Worm (Caenorhabditis elegans) whole organism, L3 larva: ENCODE data around the gene alg-1.

Experiments used
- R02D3.7 ChIP-seq: fragments of 150-350 bp; optimal IDR thresholded peaks from 2 replicates; lab custom pipeline; 2014; ENCODE audit warnings: missing biosample characterization, missing genetic modification characterization
- ZK546.5 ChIP-seq: sonication (generic microtip); optimal IDR thresholded peaks from 2 replicates; lab custom pipeline; 2017; ENCODE audit warnings: missing biosample characterization, missing genetic modification characterization
- aly-2 ChIP-seq: fragments of 150-350 bp; optimal IDR thresholded peaks from 2 replicates; lab custom pipeline; 2014; ENCODE audit warnings: missing biosample characterization, missing genetic modification characterization
- ama-1 ChIP-seq: fragments of 150-350 bp; optimal IDR thresholded peaks from 2 replicates; lab custom pipeline; 2018
- ceh-16 ChIP-seq: sonication (generic microtip); optimal IDR thresholded peaks from 2 replicates; lab custom pipeline; 2017; ENCODE audit warnings: missing biosample characterization, missing genetic modification characterization
- ceh-28 ChIP-seq: fragments of 150-350 bp; optimal IDR thresholded peaks from 2 replicates; lab custom pipeline; 2014; ENCODE audit warnings: missing biosample characterization, missing genetic modification reagents, missing genetic modification characterization
- ceh-82 ChIP-seq: fragments of 150-350 bp; optimal IDR thresholded peaks from 2 replicates; lab custom pipeline; 2014; ENCODE audit warnings: missing biosample characterization, missing genetic modification characterization
- ceh-9 ChIP-seq: sonication (generic microtip); optimal IDR thresholded peaks from 2 replicates; lab custom pipeline; 2018; ENCODE audit warnings: missing biosample characterization, missing genetic modification characterization
- daf-12 ChIP-seq: fragments of 150-350 bp; optimal IDR thresholded peaks from 2 replicates; lab custom pipeline; 2014; ENCODE audit warnings: missing biosample characterization, missing genetic modification reagents, missing genetic modification characterization
- egl-27 ChIP-seq: sonication (generic microtip); optimal IDR thresholded peaks from 4 replicates; lab custom pipeline; 2017; ENCODE audit warnings: missing biosample characterization, missing genetic modification reagents, missing genetic modification characterization
- egl-5 ChIP-seq: fragments of 150-350 bp; optimal IDR thresholded peaks from 2 replicates; lab custom pipeline; 2017; ENCODE audit warnings: missing biosample characterization, missing genetic modification reagents, missing genetic modification characterization, inconsistent platforms
- elt-1 ChIP-seq: fragments of 150-350 bp; optimal IDR thresholded peaks from 2 replicates; lab custom pipeline; 2014; ENCODE audit warnings: missing biosample characterization, missing genetic modification characterization
- elt-2 ChIP-seq: sonication (generic microtip); optimal IDR thresholded peaks from 2 replicates; lab custom pipeline; 2016; ENCODE audit warnings: missing genetic modification reagents, mild to moderate bottlenecking, missing genetic modification characterization, missing compliant biosample characterization
- elt-3 ChIP-seq, 3 experiments: fragments of 150-350 bp in 1 of 3; sonication (generic microtip) in 2 of 3; optimal IDR thresholded peaks; 2 replicates in 2 of 3; 4 replicates in 1 of 3; lab custom pipeline; 2014 to 2017; ENCODE audit warnings: missing biosample characterization in 3 of 3, missing genetic modification characterization in 3 of 3
- eor-1 ChIP-seq, 2 experiments: fragments of 150-350 bp; optimal IDR thresholded peaks; 2 replicates each; lab custom pipeline; 2014 to 2018; ENCODE audit warnings: missing biosample characterization in 2 of 2, missing genetic modification characterization in 2 of 2
- fkh-10 ChIP-seq: sonication (generic microtip); optimal IDR thresholded peaks from 2 replicates; lab custom pipeline; 2017; ENCODE audit warnings: missing biosample characterization, missing genetic modification reagents, missing genetic modification characterization
- fkh-2 ChIP-seq: fragments of 150-350 bp; optimal IDR thresholded peaks from 2 replicates; lab custom pipeline; 2014; ENCODE audit warnings: missing biosample characterization, missing genetic modification reagents, missing genetic modification characterization
- fos-1 ChIP-seq: fragments of 150-350 bp; optimal IDR thresholded peaks from 2 replicates; lab custom pipeline; 2014; ENCODE audit warnings: missing biosample characterization, missing genetic modification characterization
- hmg-11 ChIP-seq: sonication (generic microtip); optimal IDR thresholded peaks from 2 replicates; lab custom pipeline; 2016; ENCODE audit warnings: missing genetic modification characterization, missing compliant biosample characterization
- jun-1 ChIP-seq: fragments of 150-350 bp; optimal IDR thresholded peaks from 2 replicates; lab custom pipeline; 2014; ENCODE audit warnings: missing biosample characterization, missing genetic modification reagents, missing genetic modification characterization
- lin-15B ChIP-seq: fragments of 150-350 bp; optimal IDR thresholded peaks from 2 replicates; lab custom pipeline; 2014; ENCODE audit warnings: missing biosample characterization, missing genetic modification characterization
- lin-39 ChIP-seq: fragments of 150-350 bp; optimal IDR thresholded peaks from 2 replicates; lab custom pipeline; 2018; ENCODE audit warnings: missing biosample characterization, missing genetic modification reagents, missing genetic modification characterization
- lsy-12 ChIP-seq: sonication (generic microtip); optimal IDR thresholded peaks from 2 replicates; lab custom pipeline; 2016; ENCODE audit warnings: mild to moderate bottlenecking, missing genetic modification characterization, missing compliant biosample characterization
- mdl-1 ChIP-seq: fragments of 150-350 bp; optimal IDR thresholded peaks from 2 replicates; lab custom pipeline; 2014; ENCODE audit warnings: missing biosample characterization, missing genetic modification characterization
- nfya-1 ChIP-seq: sonication (generic microtip); optimal IDR thresholded peaks from 2 replicates; lab custom pipeline; 2017; ENCODE audit warnings: missing genetic modification characterization, mild to moderate bottlenecking, missing compliant biosample characterization, antibody characterized with exemption, moderate library complexity; ENCODE audit not compliant: insufficient read depth
- nhr-12 ChIP-seq: fragments of 150-350 bp; optimal IDR thresholded peaks from 2 replicates; lab custom pipeline; 2014; ENCODE audit warnings: missing biosample characterization, missing genetic modification characterization
- nhr-23 ChIP-seq: fragments of 150-350 bp; optimal IDR thresholded peaks from 2 replicates; lab custom pipeline; 2014; ENCODE audit warnings: missing biosample characterization, missing genetic modification reagents, missing genetic modification characterization
- nhr-237 ChIP-seq: fragments of 150-350 bp; optimal IDR thresholded peaks from 2 replicates; lab custom pipeline; 2014; ENCODE audit warnings: missing biosample characterization, missing genetic modification characterization
- nhr-25 ChIP-seq: sonication (generic microtip); optimal IDR thresholded peaks from 2 replicates; lab custom pipeline; 2017; ENCODE audit warnings: missing biosample characterization, missing genetic modification characterization
- nhr-28 ChIP-seq: fragments of 150-350 bp; optimal IDR thresholded peaks from 2 replicates; lab custom pipeline; 2014; ENCODE audit warnings: missing biosample characterization, missing genetic modification characterization
- nhr-43 ChIP-seq: sonication (generic microtip); optimal IDR thresholded peaks from 2 replicates; lab custom pipeline; 2016; ENCODE audit warnings: mild to moderate bottlenecking, missing genetic modification characterization, missing compliant biosample characterization; ENCODE audit not compliant: poor library complexity, severe bottlenecking
- nhr-76 ChIP-seq: fragments of 150-350 bp; sonication (generic microtip); optimal IDR thresholded peaks from 5 replicates; lab custom pipeline; 2014; ENCODE audit warnings: missing biosample characterization, missing genetic modification characterization
- nhr-77 ChIP-seq: fragments of 150-350 bp; optimal IDR thresholded peaks from 2 replicates; lab custom pipeline; 2014; ENCODE audit warnings: missing biosample characterization, missing genetic modification characterization
- pha-4 ChIP-seq: fragments of 150-350 bp; optimal IDR thresholded peaks from 2 replicates; lab custom pipeline; 2014; ENCODE audit warnings: missing biosample characterization, missing genetic modification reagents, missing genetic modification characterization
- pqm-1 ChIP-seq: fragments of 150-350 bp; optimal IDR thresholded peaks from 2 replicates; lab custom pipeline; 2017; ENCODE audit warnings: missing biosample characterization, missing genetic modification characterization, inconsistent platforms
- skn-1 ChIP-seq: fragments of 150-350 bp; optimal IDR thresholded peaks from 2 replicates; lab custom pipeline; 2014; ENCODE audit warnings: missing biosample characterization, missing genetic modification characterization
- snpc-4 ChIP-seq: fragments of 150-350 bp; optimal IDR thresholded peaks from 2 replicates; lab custom pipeline; 2014; ENCODE audit warnings: missing biosample characterization, missing genetic modification characterization
- tbx-2 ChIP-seq: sonication (generic microtip); optimal IDR thresholded peaks from 2 replicates; lab custom pipeline; 2016; ENCODE audit warnings: mild to moderate bottlenecking, missing genetic modification characterization, missing compliant biosample characterization
- unc-39 ChIP-seq: sonication (generic microtip); optimal IDR thresholded peaks from 4 replicates; lab custom pipeline; 2017; ENCODE audit warnings: missing biosample characterization, missing genetic modification characterization
- zag-1 ChIP-seq: fragments of 150-350 bp; optimal IDR thresholded peaks from 2 replicates; lab custom pipeline; 2014; ENCODE audit warnings: missing biosample characterization, missing genetic modification characterization
- ztf-11 ChIP-seq: fragments of 150-350 bp; optimal IDR thresholded peaks from 2 replicates; lab custom pipeline; 2014; ENCODE audit warnings: missing biosample characterization, missing genetic modification characterization
- ztf-4 ChIP-seq: fragments of 150-350 bp; optimal IDR thresholded peaks from 2 replicates; lab custom pipeline; 2014; ENCODE audit warnings: missing biosample characterization, missing genetic modification characterization

alg-1 gene

ce11 chrX:13945524-13945923 lies 3.4 kb upstream of the alg-1 start (continued):
- TF ChIP-seq nhr-28 (tag; lab: Kevin White, UChicago), result no peak

ce11 chrX:13946693-13947583 lies 2.0 kb upstream of the alg-1 start:
- no peak for TF ChIP-seq snpc-4 (tag; lab: Kevin White, UChicago)
- peak; percentile 44 for TF ChIP-seq pqm-1 (tag; lab: Kevin White, UChicago)
- TF ChIP-seq elt-2 (tag; lab: Kevin White, UChicago), result peak; percentile 76
- TF ChIP-seq nhr-76 (tag; lab: Kevin White, UChicago), result no peak
- TF ChIP-seq R02D3.7 (tag; lab: Kevin White, UChicago), result no peak
- no peak for TF ChIP-seq skn-1
- no peak for TF ChIP-seq lin-15B (tag; lab: Kevin White, UChicago)

ce11 chrX:13948167-13948566 lies 743 bp upstream of the alg-1 start:
- TF ChIP-seq lin-39 (tag; lab: Kevin White, UChicago) (peak; percentile 53), nhr-28 (tag; lab: Kevin White, UChicago) (no peak), mdl-1 (no peak), nhr-12 (tag; lab: Kevin White, UChicago) (no peak), lin-15B (tag; lab: Kevin White, UChicago) (no peak), jun-1 (no peak), elt-3 (tag; optimal IDR thresholded peaks at IDR 0.05; lab: Kevin White, UChicago) (no peak), elt-2 (tag; lab: Kevin White, UChicago) (no peak), fkh-2 (tag; lab: Kevin White, UChicago) (no peak), fos-1 (tag; lab: Kevin White, UChicago) (no peak), eor-1 (tag; optimal IDR thresholded peaks at IDR 0.05; lab: Kevin White, UChicago) (no peak), hmg-11 (tag; lab: Kevin White, UChicago) (peak; percentile 65), nhr-25 (tag; lab: Kevin White, UChicago) (no peak), skn-1 (no peak), ceh-82 (tag; lab: Kevin White, UChicago) (no peak), lsy-12 (tag; lab: Kevin White, UChicago) (no peak), ceh-16 (no peak), ztf-4 (tag; lab: Kevin White, UChicago) (no peak), nhr-237 (tag; lab: Kevin White, UChicago) (no peak), nhr-76 (tag; lab: Kevin White, UChicago) (no peak), egl-5 (tag; lab: Kevin White, UChicago) (peak; percentile 51), nhr-43 (no peak), zag-1 (tag; lab: Kevin White, UChicago) (no peak)
- TF ChIP-seq, all 47 proteins: peak for 3

ce11 chrX:13950620-13951152 lies 1.8 kb downstream of the alg-1 start:
- no peak for TF ChIP-seq aly-2 (tag; lab: Kevin White, UChicago)
- TF ChIP-seq ztf-4 (tag; lab: Kevin White, UChicago), result no peak
- no peak for TF ChIP-seq eor-1 (tag; optimal IDR thresholded peaks at IDR 0.05; lab: Kevin White, UChicago)
- no peak for TF ChIP-seq nhr-237 (tag; lab: Kevin White, UChicago)
- TF ChIP-seq snpc-4 (tag; lab: Kevin White, UChicago), result peak; percentile 5
- no peak for TF ChIP-seq fkh-2 (tag; lab: Kevin White, UChicago)
- no peak for TF ChIP-seq nhr-28 (tag; lab: Kevin White, UChicago)
- no peak for TF ChIP-seq nhr-77 (tag; lab: Kevin White, UChicago)
- TF ChIP-seq nhr-25 (tag; lab: Kevin White, UChicago), result peak; percentile 91
- TF ChIP-seq ceh-16, result no peak
- no peak for TF ChIP-seq daf-12 (tag; lab: Kevin White, UChicago)
- peak; percentile 64 for TF ChIP-seq nhr-43
- peak; percentile 39 for TF ChIP-seq elt-2 (tag; lab: Kevin White, UChicago)
- no peak for TF ChIP-seq elt-1 (tag; lab: Kevin White, UChicago)
- TF ChIP-seq jun-1, result peak; percentile 18
- TF ChIP-seq pqm-1 (tag; lab: Kevin White, UChicago), result peak; percentile 26
- TF ChIP-seq pha-4 (tag; lab: Kevin White, UChicago), result peak; percentile 71
- peak; percentile 22 for TF ChIP-seq tbx-2 (tag; lab: Kevin White, UChicago)
- TF ChIP-seq fkh-10 (GFP tag; lab: Kevin White, UChicago), result no peak
- TF ChIP-seq ceh-28, result peak; percentile 67
- TF ChIP-seq unc-39 (tag; lab: Kevin White, UChicago), result no peak
- TF ChIP-seq ZK546.5 (tag; lab: Kevin White, UChicago), result no peak
- no peak for TF ChIP-seq egl-27 (tag; lab: Kevin White, UChicago)
- TF ChIP-seq lsy-12 (tag; lab: Kevin White, UChicago), result peak; percentile 34
- no peak for TF ChIP-seq lin-39 (tag; lab: Kevin White, UChicago)
- TF ChIP-seq R02D3.7 (tag; lab: Kevin White, UChicago), result no peak
- no peak for TF ChIP-seq zag-1 (tag; lab: Kevin White, UChicago)
- TF ChIP-seq ama-1 (lab: Kevin White, UChicago), result no peak
- no peak for TF ChIP-seq ztf-11
- TF ChIP-seq elt-3 (tag; optimal IDR thresholded peaks at IDR 0.05; lab: Kevin White, UChicago), result no peak
- TF ChIP-seq nhr-23, result peak; percentile 81
- TF ChIP-seq nfya-1 (tag; lab: Kevin White, UChicago), result peak; percentile 44
- TF ChIP-seq hmg-11 (tag; lab: Kevin White, UChicago), result peak; percentile 59
- no peak for TF ChIP-seq ceh-82 (tag; lab: Kevin White, UChicago)
- TF ChIP-seq ceh-9 (tag; lab: Kevin White, UChicago), result no peak
- no peak for TF ChIP-seq mdl-1
